Fruit fly (Drosophila melanogaster) whole organism, embryonic: ENCODE measurements around the gene Syx13.

Experiments
- B-H1 ChIP-seq: fragments of 200-800 bp; sonication (Bioruptor generic); IDR thresholded peaks from 3 replicates; pipeline ENCODE4 v1.3.6; 2022; ENCODE audit warnings: missing biosample characterization, missing genetic modification characterization
- C15 ChIP-seq: fragments of 200-800 bp; sonication (Bioruptor generic); IDR thresholded peaks from 3 replicates; pipeline ENCODE4 v1.3.6; 2022; ENCODE audit warnings: missing biosample characterization, missing genetic modification characterization
- CG1024 ChIP-seq: fragments of 200-800 bp; sonication (Bioruptor generic); IDR thresholded peaks from 2 replicates; pipeline ENCODE4 v1.3.6; 2022; ENCODE audit warnings: missing biosample characterization, missing genetic modification characterization
- CG11093 ChIP-seq: fragments of 200-800 bp; sonication (Bioruptor generic); IDR thresholded peaks from 3 replicates; pipeline ENCODE4 v1.3.6; 2022; ENCODE audit warnings: missing biosample characterization, missing genetic modification characterization
- CG11696 ChIP-seq: fragments of 200-800 bp; sonication (Bioruptor generic); IDR thresholded peaks from 2 replicates; pipeline ENCODE4 v1.3.6; 2022; ENCODE audit warnings: missing biosample characterization, missing genetic modification characterization
- CG13424 ChIP-seq: fragments of 200-800 bp; sonication (Bioruptor generic); optimal IDR thresholded peaks from 2 replicates; lab custom pipeline; 2019; ENCODE audit warnings: missing biosample characterization, mild to moderate bottlenecking, missing genetic modification characterization, moderate library complexity
- CG13894 ChIP-seq: fragments of 200-800 bp; sonication (Bioruptor generic); optimal IDR thresholded peaks from 3 replicates; lab custom pipeline; 2018; ENCODE audit warnings: missing biosample characterization, mild to moderate bottlenecking, missing genetic modification characterization, moderate library complexity
- CG14860 ChIP-seq: fragments of 200-800 bp; sonication (Bioruptor generic); IDR thresholded peaks from 3 replicates; pipeline ENCODE4 v1.3.6; 2022; ENCODE audit warnings: missing biosample characterization, missing genetic modification characterization; ENCODE audit not compliant: partially characterized antibody
- CG2889 ChIP-seq: fragments of 200-800 bp; sonication (Bioruptor generic); IDR thresholded peaks from 3 replicates; pipeline ENCODE4 v1.3.6; 2022; ENCODE audit warnings: missing biosample characterization, missing genetic modification characterization
- CG30403 ChIP-seq: fragments of 200-800 bp; sonication (Bioruptor generic); optimal IDR thresholded peaks from 3 replicates; lab custom pipeline; 2016; ENCODE audit warnings: missing biosample characterization, missing genetic modification characterization
- CG30431 ChIP-seq: fragments of 200-800 bp; sonication (Bioruptor generic); optimal IDR thresholded peaks from 2 replicates; lab custom pipeline; 2017; ENCODE audit warnings: missing biosample characterization, missing genetic modification characterization
- CG32532 ChIP-seq: fragments of 200-800 bp; sonication (Bioruptor generic); IDR thresholded peaks from 2 replicates; pipeline ENCODE4 v1.3.6; 2022; ENCODE audit warnings: missing biosample characterization, missing genetic modification characterization
- CG32767 ChIP-seq: fragments of 200-800 bp; sonication (Bioruptor generic); IDR thresholded peaks from 2 replicates; pipeline ENCODE4 v1.3.6; 2022; ENCODE audit warnings: missing biosample characterization, missing genetic modification characterization
- CG3407 ChIP-seq: fragments of 200-800 bp; sonication (Bioruptor generic); optimal IDR thresholded peaks from 2 replicates; lab custom pipeline; 2018; ENCODE audit warnings: missing biosample characterization, mild to moderate bottlenecking, missing genetic modification characterization
- CG42726 ChIP-seq: fragments of 200-800 bp; sonication (Bioruptor generic); IDR thresholded peaks from 2 replicates; pipeline ENCODE4 v1.3.6; 2022; ENCODE audit warnings: missing biosample characterization, missing genetic modification characterization; ENCODE audit not compliant: partially characterized antibody
- CG4282 ChIP-seq: fragments of 200-800 bp; sonication (Bioruptor generic); optimal IDR thresholded peaks from 2 replicates; lab custom pipeline; 2016; ENCODE audit warnings: missing biosample characterization, missing genetic modification characterization
- CG4360 ChIP-seq: fragments of 200-800 bp; sonication (Bioruptor generic); IDR thresholded peaks from 2 replicates; pipeline ENCODE4 v1.3.6; 2022; ENCODE audit warnings: missing biosample characterization, missing genetic modification characterization
- CG4424 ChIP-seq: fragments of 200-800 bp; sonication (Bioruptor generic); optimal IDR thresholded peaks from 3 replicates; lab custom pipeline; 2016; ENCODE audit warnings: missing biosample characterization, missing genetic modification characterization
- CG4617 ChIP-seq: fragments of 200-800 bp; sonication (Bioruptor generic); optimal IDR thresholded peaks from 3 replicates; lab custom pipeline; 2016; ENCODE audit warnings: missing biosample characterization, missing genetic modification characterization, borderline replicate concordance
- CG4707 ChIP-seq: fragments of 200-800 bp; sonication (Bioruptor generic); optimal IDR thresholded peaks from 2 replicates; lab custom pipeline; 2018; ENCODE audit warnings: missing biosample characterization, mild to moderate bottlenecking, missing genetic modification characterization, moderate library complexity
- CG4730 ChIP-seq: fragments of 200-800 bp; sonication (Bioruptor generic); IDR thresholded peaks from 2 replicates; pipeline ENCODE4 v1.3.6; 2022; ENCODE audit warnings: missing biosample characterization, missing genetic modification characterization
- CG6272 ChIP-seq: fragments of 200-800 bp; sonication (Bioruptor generic); IDR thresholded peaks from 2 replicates; pipeline ENCODE4 v1.3.6; 2022; ENCODE audit warnings: missing biosample characterization, missing genetic modification characterization
- CG7271 ChIP-seq: fragments of 200-800 bp; sonication (Bioruptor generic); optimal IDR thresholded peaks from 2 replicates; lab custom pipeline; 2018; ENCODE audit warnings: missing biosample characterization, mild to moderate bottlenecking, missing genetic modification characterization, moderate library complexity
- CG8290 ChIP-seq, 3 experiments: fragments of 200-800 bp; sonication (Bioruptor generic); optimal IDR thresholded peaks; 2 replicates each; lab custom pipeline; 2016 to 2019; ENCODE audit warnings: missing biosample characterization in 3 of 3, missing genetic modification characterization in 3 of 3, mild to moderate bottlenecking in 2 of 3, moderate library complexity in 1 of 3
- CG9609 ChIP-seq: fragments of 200-800 bp; sonication (Bioruptor generic); optimal IDR thresholded peaks from 3 replicates; lab custom pipeline; 2016; ENCODE audit warnings: missing biosample characterization, missing genetic modification characterization
- GATAe ChIP-seq: fragments of 200-800 bp; sonication (Bioruptor generic); conservative IDR thresholded peaks from 2 replicates; pipeline ENCODE4 v1.3.6; 2022; ENCODE audit warnings: missing biosample characterization, missing genetic modification characterization
- Gsc ChIP-seq: fragments of 200-800 bp; sonication (Bioruptor generic); IDR thresholded peaks from 2 replicates; pipeline ENCODE4 v1.3.6; 2022; ENCODE audit warnings: missing biosample characterization, missing genetic modification characterization
- H15 ChIP-seq: fragments of 200-800 bp; sonication (Bioruptor generic); IDR thresholded peaks from 3 replicates; pipeline ENCODE4 v1.3.6; 2022; ENCODE audit warnings: missing biosample characterization, missing genetic modification characterization
- HHEX ChIP-seq: fragments of 200-800 bp; sonication (Bioruptor generic); optimal IDR thresholded peaks from 3 replicates; lab custom pipeline; 2017; ENCODE audit warnings: missing biosample characterization, mild to moderate bottlenecking, missing genetic modification characterization, missing genetic modification reagents
- HLH54F ChIP-seq: fragments of 200-800 bp; sonication (Bioruptor generic); optimal IDR thresholded peaks from 3 replicates; lab custom pipeline; 2016; ENCODE audit warnings: missing biosample characterization, missing genetic modification characterization
- Hand ChIP-seq: fragments of 200-800 bp; sonication (Bioruptor generic); optimal IDR thresholded peaks from 2 replicates; lab custom pipeline; 2017; ENCODE audit warnings: mild to moderate bottlenecking, missing biosample characterization, missing genetic modification reagents, missing genetic modification characterization
- Hr51 ChIP-seq, 2 experiments: fragments of 200-800 bp; sonication (Bioruptor generic); optimal IDR thresholded peaks; 2 replicates in 1 of 2; 3 replicates in 1 of 2; lab custom pipeline; 2016 to 2018; ENCODE audit warnings: missing biosample characterization in 2 of 2, missing genetic modification characterization in 2 of 2, mild to moderate bottlenecking in 1 of 2, moderate library complexity in 1 of 2
- MESR4 ChIP-seq: fragments of 200-800 bp; sonication (Bioruptor generic); optimal IDR thresholded peaks from 2 replicates; lab custom pipeline; 2018; ENCODE audit warnings: missing biosample characterization, mild to moderate bottlenecking, missing genetic modification characterization, moderate library complexity
- Max ChIP-seq: fragments of 200-800 bp; sonication (Bioruptor generic); optimal IDR thresholded peaks from 2 replicates; lab custom pipeline; 2016; ENCODE audit warnings: missing biosample characterization, mild to moderate bottlenecking, missing genetic modification characterization
- Med ChIP-seq: fragments of 200-800 bp; sonication (Bioruptor generic); peaks from one replicate; lab custom pipeline; 2016; ENCODE audit warnings: missing biosample characterization, missing genetic modification characterization, mild to moderate bottlenecking, inconsistent platforms, moderate library complexity
- Oaz ChIP-seq: fragments of 200-800 bp; sonication (Bioruptor generic); IDR thresholded peaks from 2 replicates; pipeline ENCODE4 v1.3.6; 2022; ENCODE audit warnings: missing biosample characterization, missing genetic modification characterization
- Sry-δ ChIP-seq: fragments of 200-800 bp; sonication (Bioruptor generic); optimal IDR thresholded peaks from 2 replicates; lab custom pipeline; 2016; ENCODE audit warnings: missing biosample characterization, missing genetic modification characterization
- ap ChIP-seq: fragments of 200-800 bp; sonication (Bioruptor generic); IDR thresholded peaks from 2 replicates; pipeline ENCODE4 v1.3.6; 2022; ENCODE audit warnings: missing biosample characterization, missing genetic modification characterization
- bowl ChIP-seq: fragments of 200-800 bp; sonication (Bioruptor generic); IDR thresholded peaks from 2 replicates; pipeline ENCODE4 v1.3.6; 2022; ENCODE audit warnings: missing biosample characterization, missing genetic modification characterization
- dimm ChIP-seq: fragments of 200-800 bp; sonication (Bioruptor generic); IDR thresholded peaks from 2 replicates; pipeline ENCODE4 v1.3.6; 2022; ENCODE audit warnings: missing biosample characterization, missing genetic modification characterization
- exex ChIP-seq: fragments of 200-800 bp; sonication (Bioruptor generic); optimal IDR thresholded peaks from 4 replicates; lab custom pipeline; 2018; ENCODE audit warnings: missing biosample characterization, mild to moderate bottlenecking, missing genetic modification characterization, moderate library complexity
- eyg ChIP-seq: fragments of 200-800 bp; sonication (Bioruptor generic); optimal IDR thresholded peaks from 3 replicates; lab custom pipeline; 2016; ENCODE audit warnings: missing biosample characterization, missing genetic modification characterization
- gro ChIP-seq: fragments of 200-800 bp; sonication (Bioruptor generic); optimal IDR thresholded peaks from 2 replicates; lab custom pipeline; 2016; ENCODE audit warnings: missing biosample characterization, missing genetic modification characterization
- jigr1 ChIP-seq: fragments of 200-800 bp; sonication (Bioruptor generic); IDR thresholded peaks from 3 replicates; pipeline ENCODE4 v1.3.6; 2022; ENCODE audit warnings: missing biosample characterization, missing genetic modification characterization
- lola ChIP-seq, 3 experiments: fragments of >200 bp in 2 of 3; fragments of 200-800 bp in 1 of 3; sonication (Bioruptor generic) in 1 of 3; optimal IDR thresholded peaks; 2 replicates each; lab custom pipeline; 2017 to 2019; ENCODE audit warnings: missing biosample characterization in 3 of 3, missing genetic modification characterization in 3 of 3, mild to moderate bottlenecking in 1 of 3, moderate library complexity in 1 of 3
- oc ChIP-seq: fragments of 200-800 bp; sonication (Bioruptor generic); optimal IDR thresholded peaks from 2 replicates; lab custom pipeline; 2018; ENCODE audit warnings: missing biosample characterization, mild to moderate bottlenecking, missing genetic modification characterization, moderate library complexity
- odd ChIP-seq: fragments of 200-800 bp; sonication (Bioruptor generic); optimal IDR thresholded peaks from 2 replicates; lab custom pipeline; 2017; ENCODE audit warnings: missing biosample characterization, mild to moderate bottlenecking, missing genetic modification characterization
- pfk ChIP-seq: fragments of 200-800 bp; sonication (Bioruptor generic); optimal IDR thresholded peaks from 2 replicates; lab custom pipeline; 2018; ENCODE audit warnings: missing biosample characterization, mild to moderate bottlenecking, missing genetic modification characterization, moderate library complexity
- trem ChIP-seq: fragments of 200-800 bp; optimal IDR thresholded peaks from 3 replicates; lab custom pipeline; 2019; ENCODE audit warnings: missing biosample characterization, mild to moderate bottlenecking, missing genetic modification characterization, moderate library complexity
- ttk ChIP-seq: fragments of 200-800 bp; sonication (Bioruptor generic); IDR thresholded peaks from 2 replicates; pipeline ENCODE4 v2.1.2; 2022; ENCODE audit warnings: missing biosample characterization, missing genetic modification characterization
- zf30C ChIP-seq: fragments of 200-800 bp; sonication (Bioruptor generic); optimal IDR thresholded peaks from 3 replicates; lab custom pipeline; 2018; ENCODE audit warnings: missing biosample characterization, mild to moderate bottlenecking, missing genetic modification characterization
- zfh1 ChIP-seq: fragments of 200-800 bp; sonication (Bioruptor generic); IDR thresholded peaks from 3 replicates; pipeline ENCODE4 v1.3.6; 2022; ENCODE audit warnings: missing biosample characterization, missing genetic modification characterization

The Syx13 gene

DNA sequence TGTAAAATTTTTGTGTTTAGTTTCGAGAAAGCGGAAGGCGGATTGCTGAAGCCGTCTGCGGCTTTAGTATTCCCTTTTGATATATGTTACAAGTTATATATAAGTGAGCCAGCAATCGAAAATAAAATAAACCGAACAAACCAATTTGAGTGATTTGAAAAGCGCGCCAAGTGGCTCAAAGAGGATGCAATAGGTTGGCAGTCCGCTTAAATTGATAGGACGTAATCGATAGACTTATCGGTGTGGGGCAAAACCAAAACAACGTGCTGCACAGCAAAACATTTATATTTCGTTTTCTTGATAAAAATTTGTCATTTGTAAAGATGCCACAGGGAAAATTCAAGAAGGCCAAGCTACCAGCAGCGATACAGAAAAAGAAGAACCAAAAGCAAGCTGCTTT is 2.5 kb downstream of the Syx13 start, which contains the start of gene CG11279 (continued):
- TF ChIP-seq dimm (GFP tag; lab: Robert Waterston, UW) (no peak), CG14860 (GFP tag; lab: Robert Waterston, UW) (peak; percentile 69), B-H1 (GFP tag; lab: Robert Waterston, UW) (no peak), exex (tag; lab: Kevin White, UChicago) (no peak), CG4424 (no peak), CG32767 (no peak), CG30403 (GFP tag; lab: Kevin White, UChicago) (no peak), CG32532 (GFP tag; lab: Robert Waterston, UW) (no peak), H15 (GFP tag; lab: Robert Waterston, UW) (no peak), CG9609 (no peak), CG4282 (GFP tag; lab: Kevin White, UChicago) (no peak), HHEX (GFP tag; lab: Kevin White, UChicago) (no peak), CG13424 (no peak), CG4617 (no peak), Gsc (no peak), CG7271 (no peak), CG4360 (GFP tag; lab: Robert Waterston, UW) (peak; percentile 34; the same call in 1 of the 2 replicates), oc (tag; lab: Kevin White, UChicago) (no peak), GATAe (GFP tag; lab: Robert Waterston, UW) (no peak), CG13894 (tag; lab: Kevin White, UChicago) (no peak), ttk (GFP tag; lab: Robert Waterston, UW) (no peak), Sry-δ (peak; percentile 59), CG6272 (no peak), CG11093 (GFP tag; lab: Robert Waterston, UW) (no peak), CG4730 (GFP tag; lab: Robert Waterston, UW) (no peak), CG30431 (GFP tag; lab: Kevin White, UChicago) (no peak), jigr1 (GFP tag; lab: Robert Waterston, UW) (no peak), HLH54F (no peak), C15 (no peak), Hand (no peak), bowl (no peak), MESR4 (peak; percentile 58), pfk (GFP tag; lab: Kevin White, UChicago) (no peak), CG4707 (no peak), Max (GFP tag; lab: Kevin White, UChicago) (peak; percentile 46), gro (GFP tag; lab: Kevin White, UChicago) (peak; percentile 13), lola (GFP tag; optimal IDR thresholded peaks at IDR 0.05; lab: Kevin White, UChicago) (no peak), CG2889 (no peak), odd (GFP tag; lab: Kevin White, UChicago) (no peak), ap (GFP tag; lab: Robert Waterston, UW) (no peak), Med (GFP tag; lab: Kevin White, UChicago) (peak; percentile 83), zf30C (GFP tag; lab: Kevin White, UChicago) (no peak), CG42726 (GFP tag; lab: Robert Waterston, UW) (peak; percentile 39; the same call in 1 of the 2 replicates), CG8290 (GFP tag; optimal IDR thresholded peaks at IDR 0.05; lab: Kevin White, UChicago) (no peak), CG8290 (tag; optimal IDR thresholded peaks at IDR 0.05; lab: Kevin White, UChicago) (peak in 1 of 2 experiments; percentile 15), eyg (GFP tag; lab: Kevin White, UChicago) (no peak), trem (tag; lab: Kevin White, UChicago) (peak; percentile 100), CG11696 (GFP tag; lab: Robert Waterston, UW) (no peak), Oaz (GFP tag; lab: Robert Waterston, UW) (no peak), CG1024 (no peak), CG3407 (GFP tag; lab: Kevin White, UChicago) (no peak), Hr51 (GFP tag; optimal IDR thresholded peaks at IDR 0.05; lab: Kevin White, UChicago) (no peak), zfh1 (GFP tag; lab: Robert Waterston, UW) (no peak)
